Worm (Caenorhabditis elegans): ENCODE results near the gene tat-3.

The tat-3 gene

DNA sequence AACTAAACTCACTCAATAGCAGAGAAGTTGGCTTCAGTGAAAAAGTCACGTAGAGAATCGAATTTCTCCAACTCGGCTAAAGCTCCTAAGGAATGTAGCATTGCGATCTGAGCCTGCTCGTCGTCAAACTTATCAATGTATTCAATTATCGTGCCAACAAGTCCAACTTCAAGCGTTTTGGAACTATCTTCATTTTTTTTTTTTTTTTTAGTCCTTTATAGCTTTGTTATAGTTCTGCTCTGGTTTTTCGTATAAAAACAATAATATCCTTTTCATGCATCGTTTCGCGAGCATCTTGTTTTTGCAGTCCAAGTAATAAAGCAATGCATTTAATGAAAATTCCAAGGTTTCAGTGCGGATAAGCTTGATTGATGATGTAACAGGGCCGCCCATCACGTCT lies 41.4 kb downstream of the tat-3 start, which contains the start of gene Y39A1A.31:
Gene Y39A1A.31 (minus strand): TSS at position 101 of the 400 bp plus-strand sequence.
- no peak for TF ChIP-seq cog-1 (tag; optimal IDR thresholded peaks at IDR 0.05)
- no peak for TF ChIP-seq T22C8.4 (GFP tag; IDR thresholded peaks at IDR 0.05)
- no peak for TF ChIP-seq ztf-23 (GFP tag; IDR thresholded peaks at IDR 0.05)
- TF ChIP-seq ref-1 (GFP tag; conservative IDR thresholded peaks at IDR 0.05): no peak
- no peak for TF ChIP-seq klf-2 (GFP tag; conservative IDR thresholded peaks at IDR 0.05)
- TF ChIP-seq tab-1 (GFP tag; IDR thresholded peaks at IDR 0.05): no peak
- no peak for TF ChIP-seq flt-1 (GFP tag; IDR thresholded peaks at IDR 0.05)
- no peak for TF ChIP-seq med-1 (GFP tag; optimal IDR thresholded peaks at IDR 0.05; ENCODE audit: insufficient read depth)
- TF ChIP-seq ztf-29 (GFP tag; IDR thresholded peaks at IDR 0.05): no peak

- TF ChIP-seq med-1 (GFP tag; optimal IDR thresholded peaks at IDR 0.05; ENCODE audit: insufficient read depth) (no peak), ref-1 (GFP tag; conservative IDR thresholded peaks at IDR 0.05) (no peak), ztf-29 (GFP tag; IDR thresholded peaks at IDR 0.05) (no peak), tab-1 (GFP tag; IDR thresholded peaks at IDR 0.05) (no peak), T22C8.4 (GFP tag; IDR thresholded peaks at IDR 0.05) (no peak), ztf-23 (GFP tag; IDR thresholded peaks at IDR 0.05) (no peak), klf-2 (GFP tag; conservative IDR thresholded peaks at IDR 0.05) (no peak), cog-1 (tag; optimal IDR thresholded peaks at IDR 0.05) (no peak), flt-1 (GFP tag; IDR thresholded peaks at IDR 0.05) (no peak)
Measured at ce11 chrIII:10678971-10679370, 51.5 kb downstream of the tat-3 start, which contains the start of gene Y39A1A.16. TSS of gene Y39A1A.16 (plus strand) at chrIII:10679271.
